Fruit fly (Drosophila melanogaster) whole organism, pupa: ENCODE data around the gene CG4230.

Experiments used
- CG13204 ChIP-seq: fragments of 200-800 bp; sonication (Bioruptor generic); optimal IDR thresholded peaks from 2 replicates; lab custom pipeline; 2018; ENCODE audit warnings: missing biosample characterization, mild to moderate bottlenecking, missing genetic modification characterization, moderate library complexity
- CG14655 ChIP-seq: fragments of 200-800 bp; sonication (Bioruptor generic); optimal IDR thresholded peaks from 3 replicates; lab custom pipeline; 2017; ENCODE audit warnings: mild to moderate bottlenecking, missing biosample characterization, missing genetic modification reagents, missing genetic modification characterization
- CG32121 ChIP-seq: fragments of 200-800 bp; sonication (Bioruptor generic); IDR thresholded peaks from 2 replicates; pipeline ENCODE4 v1.3.6; 2022; ENCODE audit warnings: missing biosample characterization, missing genetic modification characterization
- CG8301 ChIP-seq: fragments of 200-800 bp; sonication (Bioruptor generic); optimal IDR thresholded peaks from 2 replicates; lab custom pipeline; 2018; ENCODE audit warnings: missing biosample characterization, mild to moderate bottlenecking, missing genetic modification characterization
- EcR ChIP-seq: fragments of 200-800 bp; sonication (Bioruptor generic); optimal IDR thresholded peaks from 3 replicates; lab custom pipeline; 2019; ENCODE audit warnings: missing biosample characterization, missing genetic modification characterization, mild to moderate bottlenecking, moderate library complexity, missing genetic modification reagents
- Snoo ChIP-seq: fragments of 200-800 bp; sonication (Bioruptor generic); optimal IDR thresholded peaks from 3 replicates; lab custom pipeline; 2017; ENCODE audit warnings: missing biosample characterization, mild to moderate bottlenecking, missing genetic modification characterization, inconsistent platforms
- fd96Ca ChIP-seq: fragments of 200-800 bp; sonication (Bioruptor generic); IDR thresholded peaks from 3 replicates; pipeline ENCODE4 v1.3.6; 2022; ENCODE audit warnings: missing biosample characterization, missing genetic modification characterization
- gl ChIP-seq: fragments of 200-800 bp; sonication (Bioruptor generic); optimal IDR thresholded peaks from 2 replicates; lab custom pipeline; 2018; ENCODE audit warnings: missing biosample characterization, mild to moderate bottlenecking, missing genetic modification characterization
- rn ChIP-seq: fragments of 200-800 bp; sonication (Bioruptor generic); IDR thresholded peaks from 2 replicates; pipeline ENCODE4 v1.3.6; 2022; ENCODE audit warnings: missing biosample characterization, missing genetic modification characterization

DNA sequence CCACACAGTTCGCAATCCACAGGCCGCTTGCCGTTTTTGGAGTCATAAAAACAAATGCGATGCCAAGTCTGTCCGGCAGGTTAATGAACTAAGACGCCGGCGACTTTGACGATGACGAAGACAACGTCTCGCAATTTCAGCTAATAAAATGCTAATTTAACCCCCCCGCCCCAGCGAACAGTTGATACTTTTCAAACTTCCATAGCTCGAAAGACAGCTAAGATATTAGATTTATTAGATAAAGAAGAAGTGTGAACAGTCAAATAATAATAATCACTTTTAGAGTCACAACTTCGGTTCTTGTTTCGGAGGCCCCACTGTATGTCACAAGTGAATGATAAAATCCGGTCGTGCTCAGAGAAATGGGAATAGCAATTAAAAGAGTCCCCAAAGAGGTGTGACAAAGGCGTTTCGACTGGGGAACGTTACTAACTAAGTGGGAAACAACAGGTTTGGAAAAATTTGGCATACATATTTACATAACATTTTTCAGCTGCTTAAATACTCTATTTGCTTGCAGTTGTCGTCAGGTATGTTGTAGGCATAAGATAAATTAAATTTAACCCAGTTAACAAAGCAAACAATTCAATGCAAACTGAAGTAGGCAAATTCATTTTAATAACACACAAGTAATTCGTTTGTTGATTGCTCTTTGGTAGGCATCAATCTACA is 11.3 kb upstream of the CG4230 start:
- TF ChIP-seq fd96Ca (GFP tag; lab: Robert Waterston, UW): no peak
- no peak for TF ChIP-seq gl (tag; lab: Kevin White, UChicago)
- TF ChIP-seq CG32121 (GFP tag; lab: Robert Waterston, UW): peak; percentile 14; the same call in 1 of the 2 replicates
- TF ChIP-seq CG8301 (tag; lab: Kevin White, UChicago): no peak
- no peak for TF ChIP-seq Snoo (tag; lab: Kevin White, UChicago)
- no peak for TF ChIP-seq CG13204 (GFP tag; lab: Kevin White, UChicago)
- no peak for TF ChIP-seq CG14655 (GFP tag; lab: Kevin White, UChicago)
- peak; percentile 5 for TF ChIP-seq EcR (GFP tag; lab: Kevin White, UChicago)
- no peak for TF ChIP-seq rn (GFP tag; lab: Robert Waterston, UW)
